Fruit fly (Drosophila melanogaster) whole organism, embryonic: ENCODE data around the gene Prm.

Source experiments
- Abd-B ChIP-seq: fragments of 200-800 bp; sonication (Bioruptor generic); optimal IDR thresholded peaks from 2 replicates; lab custom pipeline; 2018; ENCODE audit warnings: missing biosample characterization, mild to moderate bottlenecking, missing genetic modification characterization, moderate library complexity
- Adf1 ChIP-seq: fragments of 200-800 bp; sonication (Bioruptor generic); IDR thresholded peaks from 2 replicates; pipeline ENCODE4 v1.3.6; 2022; ENCODE audit warnings: missing biosample characterization, missing genetic modification characterization
- Awh ChIP-seq: fragments of 200-800 bp; sonication (Bioruptor generic); IDR thresholded peaks from 2 replicates; pipeline ENCODE4, ENCODE4 v1.3.6; 2022; ENCODE audit warnings: missing biosample characterization, missing genetic modification characterization
- C15 ChIP-seq: fragments of 200-800 bp; sonication (Bioruptor generic); IDR thresholded peaks from 3 replicates; pipeline ENCODE4 v1.3.6; 2022; ENCODE audit warnings: missing biosample characterization, missing genetic modification characterization
- CG10209 ChIP-seq: fragments of 200-800 bp; sonication (Bioruptor generic); optimal IDR thresholded peaks from 3 replicates; lab custom pipeline; 2017; ENCODE audit warnings: missing biosample characterization, mild to moderate bottlenecking, missing genetic modification characterization, missing genetic modification reagents
- CG10565 ChIP-seq: fragments of 200-800 bp; sonication (Bioruptor generic); optimal IDR thresholded peaks from 3 replicates; lab custom pipeline; 2016; ENCODE audit warnings: missing biosample characterization, mild to moderate bottlenecking, missing genetic modification characterization
- CG11456 ChIP-seq: fragments of 200-800 bp; sonication (Bioruptor generic); IDR thresholded peaks from 3 replicates; pipeline ENCODE4 v1.3.6; 2022; ENCODE audit warnings: missing biosample characterization, missing genetic modification characterization
- CG15073 ChIP-seq: fragments of 200-800 bp; sonication (Bioruptor generic); optimal IDR thresholded peaks from 2 replicates; lab custom pipeline; 2016; ENCODE audit warnings: missing biosample characterization, missing genetic modification characterization
- CG15601 ChIP-seq: fragments of 200-800 bp; sonication (Bioruptor generic); optimal IDR thresholded peaks from 3 replicates; lab custom pipeline; 2019; ENCODE audit warnings: missing biosample characterization, mild to moderate bottlenecking, missing genetic modification characterization, moderate library complexity
- CG17912 ChIP-seq: fragments of 200-800 bp; sonication (Bioruptor generic); optimal IDR thresholded peaks from 2 replicates; lab custom pipeline; 2018; ENCODE audit warnings: missing biosample characterization, mild to moderate bottlenecking, missing genetic modification characterization
- CG2199 ChIP-seq: fragments of 200-800 bp; sonication (Bioruptor generic); IDR thresholded peaks from 3 replicates; pipeline ENCODE4 v1.3.6; 2022; ENCODE audit warnings: missing biosample characterization, missing genetic modification characterization
- CG2202 ChIP-seq: fragments of 200-800 bp; sonication (Bioruptor generic); optimal IDR thresholded peaks from 2 replicates; lab custom pipeline; 2018; ENCODE audit warnings: missing biosample characterization, mild to moderate bottlenecking, missing genetic modification characterization
- CG2889 ChIP-seq: fragments of 200-800 bp; sonication (Bioruptor generic); IDR thresholded peaks from 3 replicates; pipeline ENCODE4 v1.3.6; 2022; ENCODE audit warnings: missing biosample characterization, missing genetic modification characterization
- CG30403 ChIP-seq: fragments of 200-800 bp; sonication (Bioruptor generic); optimal IDR thresholded peaks from 3 replicates; lab custom pipeline; 2016; ENCODE audit warnings: missing biosample characterization, missing genetic modification characterization
- CG3407 ChIP-seq: fragments of 200-800 bp; sonication (Bioruptor generic); optimal IDR thresholded peaks from 2 replicates; lab custom pipeline; 2018; ENCODE audit warnings: missing biosample characterization, mild to moderate bottlenecking, missing genetic modification characterization
- CG6175 ChIP-seq: fragments of 200-800 bp; sonication (Bioruptor generic); IDR thresholded peaks from 3 replicates; pipeline ENCODE4 v1.3.6; 2022; ENCODE audit warnings: missing biosample characterization, missing genetic modification characterization
- CG6254 ChIP-seq: fragments of 200-800 bp; sonication (Bioruptor generic); optimal IDR thresholded peaks from 3 replicates; lab custom pipeline; 2017; ENCODE audit warnings: mild to moderate bottlenecking, missing biosample characterization, missing genetic modification reagents, missing genetic modification characterization
- Dll ChIP-seq: fragments of 200-800 bp; sonication (Bioruptor generic); IDR thresholded peaks from 4 replicates; pipeline ENCODE4 v1.3.6; 2022; ENCODE audit warnings: missing biosample characterization, missing genetic modification characterization; ENCODE audit not compliant: partially characterized antibody
- Drgx ChIP-seq: fragments of 200-800 bp; sonication (Bioruptor generic); IDR thresholded peaks from 2 replicates; pipeline ENCODE4 v1.3.6; 2022; ENCODE audit warnings: missing biosample characterization, missing genetic modification characterization
- E2f2 ChIP-seq: fragments of 200-800 bp; sonication (Bioruptor generic); IDR thresholded peaks from 2 replicates; pipeline ENCODE4 v1.3.6; 2022; ENCODE audit warnings: missing biosample characterization, missing genetic modification characterization
- Ets65A ChIP-seq: fragments of 200-800 bp; sonication (Bioruptor generic); peaks from one replicate; lab custom pipeline; 2016; ENCODE audit warnings: missing biosample characterization, missing genetic modification characterization
- H15 ChIP-seq: fragments of 200-800 bp; sonication (Bioruptor generic); IDR thresholded peaks from 3 replicates; pipeline ENCODE4 v1.3.6; 2022; ENCODE audit warnings: missing biosample characterization, missing genetic modification characterization
- H2.0 ChIP-seq: fragments of 200-800 bp; sonication (Bioruptor generic); IDR thresholded peaks from 2 replicates; pipeline ENCODE4 v1.3.6; 2022; ENCODE audit warnings: missing biosample characterization, missing genetic modification characterization
- HmgZ ChIP-seq: fragments of 200-800 bp; sonication (Bioruptor generic); optimal IDR thresholded peaks from 2 replicates; lab custom pipeline; 2018; ENCODE audit warnings: missing biosample characterization, mild to moderate bottlenecking, missing genetic modification characterization
- Kr ChIP-seq: fragments of 200-800 bp; sonication (Bioruptor generic); optimal IDR thresholded peaks from 2 replicates; lab custom pipeline; 2017; ENCODE audit warnings: missing biosample characterization, mild to moderate bottlenecking, missing genetic modification characterization
- Med ChIP-seq: fragments of 200-800 bp; sonication (Bioruptor generic); peaks from one replicate; lab custom pipeline; 2016; ENCODE audit warnings: missing biosample characterization, missing genetic modification characterization, mild to moderate bottlenecking, inconsistent platforms, moderate library complexity
- NFAT ChIP-seq: fragments of 200-800 bp; sonication (Bioruptor generic); IDR thresholded peaks from 2 replicates; pipeline ENCODE4 v1.3.6; 2022; ENCODE audit warnings: missing biosample characterization, missing genetic modification characterization
- Scr ChIP-seq: fragments of 200-800 bp; sonication (Bioruptor generic); IDR thresholded peaks from 2 replicates; pipeline ENCODE4 v1.3.6; 2022; ENCODE audit warnings: missing biosample characterization, missing genetic modification characterization; ENCODE audit not compliant: partially characterized antibody
- TFAM ChIP-seq: fragments of 200-800 bp; sonication (Bioruptor generic); optimal IDR thresholded peaks from 2 replicates; lab custom pipeline; 2017; ENCODE audit warnings: missing biosample characterization, missing genetic modification characterization, inconsistent platforms
- Trl ChIP-seq, 3 experiments: fragments of >200 bp in 2 of 3; fragments of 200-800 bp in 1 of 3; sonication (Bioruptor generic) in 1 of 3; optimal IDR thresholded peaks; 2 replicates in 1 of 3; 3 replicates in 2 of 3; lab custom pipeline; 2016 to 2017; ENCODE audit warnings: missing biosample characterization in 1 of 3, missing genetic modification characterization in 1 of 3
- Usf ChIP-seq: fragments of 200-800 bp; sonication (Bioruptor generic); optimal IDR thresholded peaks from 2 replicates; lab custom pipeline; 2017; ENCODE audit warnings: missing genotype, missing biosample characterization, missing genetic modification characterization
- bsh ChIP-seq, 2 experiments: fragments of 200-800 bp; sonication (Bioruptor generic); optimal IDR thresholded peaks; 2 replicates each; lab custom pipeline; 2017 to 2018; ENCODE audit warnings: mild to moderate bottlenecking in 2 of 2, missing biosample characterization in 2 of 2, missing genetic modification characterization in 2 of 2, moderate library complexity in 1 of 2
- cas ChIP-seq: fragments of 200-800 bp; sonication (Bioruptor generic); IDR thresholded peaks from 2 replicates; pipeline ENCODE4 v1.3.6; 2022; ENCODE audit warnings: missing biosample characterization, missing genetic modification characterization
- cg ChIP-seq: fragments of 200-800 bp; sonication (Bioruptor generic); optimal IDR thresholded peaks from 3 replicates; lab custom pipeline; 2019; ENCODE audit warnings: missing biosample characterization, mild to moderate bottlenecking, missing genetic modification characterization, moderate library complexity
- ci ChIP-seq: fragments of 200-800 bp; sonication (Bioruptor generic); IDR thresholded peaks from 3 replicates; pipeline ENCODE4 v1.3.6; 2022; ENCODE audit warnings: missing biosample characterization, missing genetic modification characterization
- corto ChIP-seq: fragments of 200-800 bp; sonication (Bioruptor generic); optimal IDR thresholded peaks from 2 replicates; lab custom pipeline; 2016; ENCODE audit warnings: missing biosample characterization, mild to moderate bottlenecking, missing genetic modification characterization, moderate library complexity
- crc ChIP-seq: fragments of 200-800 bp; sonication (Bioruptor generic); optimal IDR thresholded peaks from 2 replicates; lab custom pipeline; 2016; ENCODE audit warnings: missing biosample characterization, missing genetic modification characterization
- cwo ChIP-seq: fragments of 200-800 bp; sonication (Bioruptor generic); optimal IDR thresholded peaks from 3 replicates; lab custom pipeline; 2017; ENCODE audit warnings: missing biosample characterization, missing genetic modification characterization, mild to moderate bottlenecking, moderate library complexity, missing genetic modification reagents
- danr ChIP-seq: fragments of 200-800 bp; sonication (Bioruptor generic); IDR thresholded peaks from 2 replicates; pipeline ENCODE4 v1.3.6; 2022; ENCODE audit warnings: missing biosample characterization, missing genetic modification characterization
- ems ChIP-seq: fragments of 200-800 bp; sonication (Bioruptor generic); optimal IDR thresholded peaks from 3 replicates; lab custom pipeline; 2016; ENCODE audit warnings: missing biosample characterization, missing genetic modification characterization
- hb ChIP-seq: fragments of 200-800 bp; sonication (Bioruptor generic); IDR thresholded peaks from 3 replicates; pipeline ENCODE4 v1.3.6; 2022; ENCODE audit warnings: missing biosample characterization, missing genetic modification characterization; ENCODE audit not compliant: partially characterized antibody
- her ChIP-seq: fragments of 200-800 bp; sonication (Bioruptor generic); optimal IDR thresholded peaks from 2 replicates; lab custom pipeline; 2016; ENCODE audit warnings: missing biosample characterization, missing genetic modification characterization
- ind ChIP-seq: fragments of 200-800 bp; sonication (Bioruptor generic); optimal IDR thresholded peaks from 3 replicates; lab custom pipeline; 2016; ENCODE audit warnings: missing biosample characterization, missing genetic modification characterization
- lov ChIP-seq, 2 experiments: fragments of 200-800 bp in 1 of 2; fragments of >200 bp in 1 of 2; sonication (Bioruptor generic) in 1 of 2; IDR thresholded peaks in 1 of 2; optimal IDR thresholded peaks in 1 of 2; 2 replicates in 1 of 2; 3 replicates in 1 of 2; pipeline versions ENCODE4 v1.3.6 to Lab custom; 2017 to 2022; ENCODE audit warnings: missing biosample characterization in 1 of 2, missing genetic modification characterization in 1 of 2
- nau ChIP-seq: fragments of 200-800 bp; sonication (Bioruptor generic); optimal IDR thresholded peaks from 3 replicates; lab custom pipeline; 2017; ENCODE audit warnings: missing biosample characterization, mild to moderate bottlenecking, missing genetic modification characterization, missing genetic modification reagents
- ranshi ChIP-seq: fragments of 200-800 bp; sonication (Bioruptor generic); IDR thresholded peaks from 2 replicates; pipeline ENCODE4 v1.3.6; 2022; ENCODE audit warnings: missing biosample characterization, missing genetic modification characterization
- scrt ChIP-seq: fragments of 200-800 bp; sonication (Bioruptor generic); optimal IDR thresholded peaks from 2 replicates; lab custom pipeline; 2018; ENCODE audit warnings: missing biosample characterization, mild to moderate bottlenecking, missing genetic modification characterization, moderate library complexity
- slbo ChIP-seq: fragments of 200-800 bp; sonication (Bioruptor generic); IDR thresholded peaks from 2 replicates; pipeline ENCODE4 v1.3.6; 2022; ENCODE audit warnings: missing biosample characterization, missing genetic modification characterization
- ssp ChIP-seq: fragments of 200-800 bp; sonication (Bioruptor generic); IDR thresholded peaks from 2 replicates; pipeline ENCODE4 v1.3.6; 2022; ENCODE audit warnings: missing biosample characterization, missing genetic modification characterization
- stwl ChIP-seq: fragments of 200-800 bp; sonication (Bioruptor generic); optimal IDR thresholded peaks from 3 replicates; lab custom pipeline; 2018; ENCODE audit warnings: missing biosample characterization, mild to moderate bottlenecking, missing genetic modification characterization, moderate library complexity
- vvl ChIP-seq: fragments of 200-800 bp; sonication (Bioruptor generic); IDR thresholded peaks from 2 replicates; pipeline ENCODE4 v1.3.6; 2022; ENCODE audit warnings: missing biosample characterization, missing genetic modification characterization

Gene Prm

dm6 chr3L:8741051-8741468 lies 4.0 kb downstream of the Prm start (continued):
- TF ChIP-seq C15 (GFP tag; lab: Robert Waterston, UW): no peak
- TF ChIP-seq slbo (GFP tag; lab: Robert Waterston, UW): no peak
- TF ChIP-seq Scr (GFP tag; lab: Robert Waterston, UW): no peak
- TF ChIP-seq corto (GFP tag; lab: Kevin White, UChicago): no peak
- TF ChIP-seq CG3407 (GFP tag; lab: Kevin White, UChicago): peak; percentile 39
- TF ChIP-seq ci (GFP tag; lab: Robert Waterston, UW): peak; percentile 74; the same call in 2 of the 3 replicates
- peak; percentile 53 for TF ChIP-seq CG17912
- TF ChIP-seq crc (GFP tag; lab: Kevin White, UChicago): no peak
- TF ChIP-seq CG10209: no peak
- peak; percentile 59; the same call in 1 of the 2 replicates for TF ChIP-seq vvl (GFP tag; lab: Robert Waterston, UW)
- TF ChIP-seq Drgx (GFP tag; lab: Robert Waterston, UW): no peak
- TF ChIP-seq CG6175: no peak
- no peak for TF ChIP-seq CG11456
- TF ChIP-seq bsh (GFP tag; optimal IDR thresholded peaks at IDR 0.05; lab: Kevin White, UChicago): no peak
- TF ChIP-seq CG6254 (GFP tag; lab: Kevin White, UChicago): no peak
- TF ChIP-seq cas (GFP tag; lab: Robert Waterston, UW): no peak
- no peak for TF ChIP-seq CG30403 (GFP tag; lab: Kevin White, UChicago)
- TF ChIP-seq hb (GFP tag; lab: Robert Waterston, UW): no peak
- no peak for TF ChIP-seq CG10565 (GFP tag; lab: Kevin White, UChicago)
- TF ChIP-seq CG15601 (tag; lab: Kevin White, UChicago): no peak
- no peak for TF ChIP-seq ranshi
- TF ChIP-seq Abd-B (GFP tag; lab: Kevin White, UChicago): no peak
- no peak for TF ChIP-seq H15 (GFP tag; lab: Robert Waterston, UW)
- TF ChIP-seq Med (GFP tag; lab: Kevin White, UChicago): peak; percentile 80
- TF ChIP-seq Adf1: no peak
- no peak for TF ChIP-seq nau (GFP tag; lab: Kevin White, UChicago)
- no peak for TF ChIP-seq HmgZ (tag; lab: Kevin White, UChicago)
- TF ChIP-seq TFAM (GFP tag; lab: Kevin White, UChicago): no peak
- TF ChIP-seq Kr (GFP tag; lab: Kevin White, UChicago): no peak
- no peak for TF ChIP-seq NFAT (GFP tag; lab: Robert Waterston, UW)
- TF ChIP-seq ssp (GFP tag; lab: Robert Waterston, UW): no peak
- TF ChIP-seq cg: no peak
- TF ChIP-seq ind (GFP tag; lab: Kevin White, UChicago): no peak
- TF ChIP-seq Trl (optimal IDR thresholded peaks at IDR 0.05; lab: Kevin White, UChicago): no peak
- no peak for TF ChIP-seq Trl (GFP tag; optimal IDR thresholded peaks at IDR 0.05; lab: Kevin White, UChicago)
- TF ChIP-seq cwo: no peak
- no peak for TF ChIP-seq Ets65A (GFP tag; lab: Kevin White, UChicago)
- TF ChIP-seq E2f2 (GFP tag; lab: Robert Waterston, UW): no peak; the same call in 1 of the 2 replicates
- TF ChIP-seq CG2199 (GFP tag; lab: Robert Waterston, UW): peak; percentile 32; the same call in 1 of the 3 replicates
- TF ChIP-seq Dll (GFP tag; lab: Robert Waterston, UW): no peak
- TF ChIP-seq her: no peak
- 0 out of 2 replicates have a peak, but pooled peaks have one; percentile 8 for TF ChIP-seq danr (GFP tag; lab: Robert Waterston, UW)
- TF ChIP-seq CG15073: no peak
- TF ChIP-seq ems (GFP tag; lab: Kevin White, UChicago): no peak
- no peak for TF ChIP-seq lov (optimal IDR thresholded peaks at IDR 0.05; lab: Kevin White, UChicago)
- no peak for TF ChIP-seq lov (GFP tag; IDR thresholded peaks at IDR 0.05; lab: Robert Waterston, UW)
- TF ChIP-seq stwl (tag; lab: Kevin White, UChicago): no peak
- no peak for TF ChIP-seq H2.0 (GFP tag; lab: Robert Waterston, UW)
- no peak for TF ChIP-seq CG2889 (GFP tag; lab: Robert Waterston, UW)
- no peak for TF ChIP-seq scrt (GFP tag; lab: Kevin White, UChicago)
- no peak for TF ChIP-seq Awh (GFP tag; lab: Robert Waterston, UW)
- TF ChIP-seq Usf (GFP tag; lab: Kevin White, UChicago): no peak
- no peak for TF ChIP-seq CG2202 (tag; lab: Kevin White, UChicago)
